Worm (Caenorhabditis elegans) whole organism, L4/young adult: ENCODE measurements around the gene pbo-5.

Experiments used
- dao-5 ChIP-seq: sonication (generic microtip); optimal IDR thresholded peaks from 2 replicates; lab custom pipeline; 2016; ENCODE audit warnings: missing genotype, missing genetic modification characterization, moderate library complexity, missing compliant biosample characterization
- him-1 ChIP-seq: sonication (generic microtip); optimal IDR thresholded peaks from 2 replicates; lab custom pipeline; 2016; ENCODE audit warnings: missing genotype, missing genetic modification reagents, missing genetic modification characterization, missing compliant biosample characterization

DNA sequence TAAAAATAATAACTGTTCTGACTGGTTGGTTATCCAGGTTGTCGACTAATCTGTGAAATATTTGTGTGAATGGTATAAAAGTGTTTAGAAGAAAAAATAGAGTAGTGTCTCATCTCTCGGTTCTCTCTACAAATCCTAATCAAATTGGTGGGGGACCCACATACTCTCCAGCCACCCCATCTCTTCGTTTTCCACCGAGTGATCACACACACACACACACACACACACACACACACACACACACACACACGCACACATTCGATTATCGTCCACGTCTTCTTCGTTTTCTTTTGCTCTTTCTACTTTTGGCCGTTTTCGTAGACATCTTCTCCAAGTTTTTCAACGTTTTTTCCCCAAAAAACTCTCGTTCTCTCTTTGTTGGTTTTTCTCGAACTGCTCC is 42.1 kb upstream of the pbo-5 start:
- no peak for TF ChIP-seq dao-5
- TF ChIP-seq him-1 (tag; lab: Kevin White, UChicago) = no peak
